Worm (Caenorhabditis elegans) whole organism, early embryonic: Measurements from ENCODE around the gene F43C11.4.

Experiments used
- F13C5.2 ChIP-seq: sonication (generic microtip); optimal IDR thresholded peaks from 2 replicates; lab custom pipeline; 2017; ENCODE audit warnings: mild to moderate bottlenecking, missing genetic modification characterization, inconsistent platforms, missing compliant biosample characterization
- aly-1 ChIP-seq: sonication (generic microtip); optimal IDR thresholded peaks from 2 replicates; lab custom pipeline; 2016; ENCODE audit warnings: missing genetic modification characterization, missing compliant biosample characterization
- ama-1 ChIP-seq: fragments of 150-350 bp; optimal IDR thresholded peaks from 2 replicates; lab custom pipeline; 2014
- ets-7 ChIP-seq: sonication (generic microtip); optimal IDR thresholded peaks from 2 replicates; lab custom pipeline; 2016; ENCODE audit warnings: missing genotype, missing genetic modification characterization, missing compliant biosample characterization
- sea-1 ChIP-seq: fragments of 200-800 bp; sonication (Bioruptor generic); conservative IDR thresholded peaks from 2 replicates; pipeline ENCODE4 v1.3.6; 2022; ENCODE audit warnings: missing genetic modification characterization, missing compliant biosample characterization

- no peak for TF ChIP-seq F13C5.2 (tag; lab: Kevin White, UChicago)
- TF ChIP-seq ets-7 (tag; lab: Kevin White, UChicago), result no peak
- TF ChIP-seq ama-1 (lab: Kevin White, UChicago), result no peak
- no peak for TF ChIP-seq sea-1 (GFP tag; lab: Robert Waterston, UW)
- TF ChIP-seq aly-1 (tag; lab: Kevin White, UChicago), result no peak
These were observed 25.3 kb downstream of the F43C11.4 start, which contains the start of gene F16G10.3 for ce11 chrII:2372090-2372489.
